Worm (Caenorhabditis elegans) whole organism, late embryonic: ENCODE measurements around the gene srv-13.

Experiments used
- C38D4.7 ChIP-seq: fragments of 200-800 bp; sonication (Bioruptor generic); optimal IDR thresholded peaks from 2 replicates; lab custom pipeline; 2018; ENCODE audit warnings: mild to moderate bottlenecking, missing genetic modification characterization, moderate library complexity, missing compliant biosample characterization
- F13H6.1 ChIP-seq: sonication (generic microtip); optimal IDR thresholded peaks from 2 replicates; lab custom pipeline; 2016; ENCODE audit warnings: missing genetic modification characterization, missing compliant biosample characterization
- T23F11.4 ChIP-seq: fragments of 200-800 bp; sonication (Bioruptor generic); optimal IDR thresholded peaks from 2 replicates; lab custom pipeline; 2018; ENCODE audit warnings: mild to moderate bottlenecking, missing genetic modification characterization, missing compliant biosample characterization
- ceh-14 ChIP-seq: sonication (generic microtip); optimal IDR thresholded peaks from 2 replicates; lab custom pipeline; 2016; ENCODE audit warnings: missing genotype, missing genetic modification characterization, missing compliant biosample characterization
- ceh-19 ChIP-seq: fragments of 200-800 bp; sonication (Bioruptor generic); optimal IDR thresholded peaks from 2 replicates; lab custom pipeline; 2018; ENCODE audit warnings: mild to moderate bottlenecking, missing genetic modification characterization, missing compliant biosample characterization
- ceh-2 ChIP-seq: sonication (generic microtip); optimal IDR thresholded peaks from 2 replicates; lab custom pipeline; 2016; ENCODE audit warnings: missing genotype, missing genetic modification characterization, missing compliant biosample characterization
- ceh-31 ChIP-seq: sonication (generic microtip); optimal IDR thresholded peaks from 2 replicates; lab custom pipeline; 2016; ENCODE audit warnings: missing genetic modification characterization, missing compliant biosample characterization
- ceh-34 ChIP-seq: sonication (generic microtip); optimal IDR thresholded peaks from 2 replicates; lab custom pipeline; 2016; ENCODE audit warnings: mild to moderate bottlenecking, missing genetic modification characterization, missing compliant biosample characterization
- ceh-45 ChIP-seq: fragments of 200-800 bp; sonication (Bioruptor generic); IDR thresholded peaks from 2 replicates; pipeline ENCODE4 v1.3.6; 2022; ENCODE audit warnings: missing genetic modification reagents, missing genetic modification characterization, missing compliant biosample characterization
- dmd-4 ChIP-seq: sonication (generic microtip); optimal IDR thresholded peaks from 2 replicates; lab custom pipeline; 2016; ENCODE audit warnings: borderline replicate concordance, missing genetic modification characterization, missing compliant biosample characterization
- elt-4 ChIP-seq: sonication (generic microtip); optimal IDR thresholded peaks from 2 replicates; lab custom pipeline; 2016; ENCODE audit warnings: missing genetic modification characterization, missing compliant biosample characterization
- eyg-1 ChIP-seq: sonication (generic microtip); optimal IDR thresholded peaks from 2 replicates; lab custom pipeline; 2016; ENCODE audit warnings: missing genotype, missing genetic modification characterization, missing compliant biosample characterization
- fkh-10 ChIP-seq: fragments of 150-350 bp; optimal IDR thresholded peaks from 2 replicates; lab custom pipeline; 2014; ENCODE audit warnings: missing biosample characterization, missing genetic modification reagents, missing genetic modification characterization
- hlh-13 ChIP-seq: fragments of 200-800 bp; sonication (Bioruptor generic); optimal IDR thresholded peaks from 2 replicates; lab custom pipeline; 2018; ENCODE audit warnings: mild to moderate bottlenecking, missing genetic modification characterization, missing compliant biosample characterization
- hlh-30 ChIP-seq: sonication (generic microtip); optimal IDR thresholded peaks from 2 replicates; lab custom pipeline; 2017; ENCODE audit warnings: antibody characterized with exemption, missing genetic modification characterization, missing compliant biosample characterization; ENCODE audit not compliant: insufficient read depth
- lim-6 ChIP-seq: sonication (generic microtip); optimal IDR thresholded peaks from 2 replicates; lab custom pipeline; 2016; ENCODE audit warnings: missing genetic modification characterization, missing compliant biosample characterization
- mec-3 ChIP-seq: sonication (generic microtip); optimal IDR thresholded peaks from 2 replicates; lab custom pipeline; 2016; ENCODE audit warnings: borderline replicate concordance, missing genetic modification characterization, missing compliant biosample characterization
- nfya-1 ChIP-seq: sonication (generic microtip); optimal IDR thresholded peaks from 2 replicates; lab custom pipeline; 2017; ENCODE audit warnings: missing genetic modification characterization, mild to moderate bottlenecking, missing compliant biosample characterization, antibody characterized with exemption, moderate library complexity
- nhr-232 ChIP-seq: sonication (generic microtip); optimal IDR thresholded peaks from 2 replicates; lab custom pipeline; 2016; ENCODE audit warnings: missing genetic modification characterization, missing compliant biosample characterization
- odd-2 ChIP-seq: sonication (generic microtip); optimal IDR thresholded peaks from 2 replicates; lab custom pipeline; 2017; ENCODE audit warnings: antibody characterized with exemption, mild to moderate bottlenecking, missing genetic modification characterization, missing compliant biosample characterization
- pat-9 ChIP-seq: fragments of 200-800 bp; sonication (Bioruptor generic); optimal IDR thresholded peaks from 2 replicates; lab custom pipeline; 2018; ENCODE audit warnings: mild to moderate bottlenecking, missing genetic modification characterization, moderate library complexity, missing compliant biosample characterization
- pros-1 ChIP-seq: fragments of 150-350 bp; optimal IDR thresholded peaks from 2 replicates; lab custom pipeline; 2014; ENCODE audit warnings: missing biosample characterization, missing genetic modification reagents, missing genetic modification characterization
- sox-2 ChIP-seq: fragments of 200-800 bp; sonication (Bioruptor generic); IDR thresholded peaks from 2 replicates; pipeline ENCODE4 v1.3.6; 2022; ENCODE audit warnings: missing genetic modification reagents, missing genetic modification characterization, missing compliant biosample characterization
- tbx-2 ChIP-seq: sonication (generic microtip); optimal IDR thresholded peaks from 2 replicates; lab custom pipeline; 2016; ENCODE audit warnings: missing genetic modification characterization, missing compliant biosample characterization
- tbx-7 ChIP-seq: sonication (generic microtip); optimal IDR thresholded peaks from 2 replicates; lab custom pipeline; 2016; ENCODE audit warnings: missing genotype, missing genetic modification characterization, missing compliant biosample characterization
- ttx-3 ChIP-seq: sonication (generic microtip); optimal IDR thresholded peaks from 2 replicates; lab custom pipeline; 2016; ENCODE audit warnings: missing genetic modification reagents, missing genetic modification characterization, missing compliant biosample characterization
- unc-3 ChIP-seq, 2 experiments: fragments of 200-800 bp in 1 of 2; sonication (Bioruptor generic) in 1 of 2; sonication (generic microtip) in 1 of 2; conservative IDR thresholded peaks in 1 of 2; optimal IDR thresholded peaks in 1 of 2; 2 replicates each; pipeline versions ENCODE4 v1.3.6 to Lab custom; 2016 to 2022; ENCODE audit warnings: missing compliant biosample characterization in 2 of 2, missing genetic modification characterization in 2 of 2, missing genetic modification reagents in 1 of 2
- unc-42 ChIP-seq: sonication (generic microtip); optimal IDR thresholded peaks from 2 replicates; lab custom pipeline; 2016; ENCODE audit warnings: missing genotype, missing genetic modification characterization, missing compliant biosample characterization
- unc-55 ChIP-seq: sonication (generic microtip); optimal IDR thresholded peaks from 2 replicates; lab custom pipeline; 2017; ENCODE audit warnings: missing biosample characterization, missing genetic modification reagents, missing genetic modification characterization
- zip-5 ChIP-seq: sonication (generic microtip); optimal IDR thresholded peaks from 2 replicates; lab custom pipeline; 2016; ENCODE audit warnings: missing genetic modification characterization, missing compliant biosample characterization
- ztf-16 ChIP-seq: sonication (generic microtip); optimal IDR thresholded peaks from 2 replicates; lab custom pipeline; 2017; ENCODE audit warnings: missing genetic modification characterization, missing compliant biosample characterization

Gene srv-13

ce11 chrIV:6415149-6415548, 10.2 kb downstream of the srv-13 start, which contains the start of gene exos-2:
exos-2 (plus strand) TSS chrIV:6415478.
- TF ChIP-seq ceh-2 (tag; lab: Kevin White, UChicago): no peak
- TF ChIP-seq C38D4.7 (GFP tag; lab: Kevin White, UChicago): no peak
- peak; percentile 3 for TF ChIP-seq unc-55
- TF ChIP-seq unc-42: peak; percentile 55
- TF ChIP-seq ceh-31: peak; percentile 30
- no peak for TF ChIP-seq F13H6.1 (tag; lab: Kevin White, UChicago)
- no peak for TF ChIP-seq hlh-13 (GFP tag; lab: Kevin White, UChicago)
- no peak for TF ChIP-seq mec-3 (tag; lab: Kevin White, UChicago)
- TF ChIP-seq nfya-1 (tag; lab: Kevin White, UChicago): peak; percentile 26
- no peak for TF ChIP-seq lim-6 (tag; lab: Kevin White, UChicago)
- no peak for TF ChIP-seq T23F11.4
- peak; percentile 15 for TF ChIP-seq tbx-2 (tag; lab: Kevin White, UChicago)
- TF ChIP-seq ztf-16 (tag; lab: Kevin White, UChicago): no peak

- no peak for TF ChIP-seq elt-4
Measured at ce11 chrIV:6416553-6416952, 11.6 kb downstream of the srv-13 start, which contains the start of gene Y73B6BL.22. Y73B6BL.22 (minus strand) TSS chrIV:6416653.

- TF ChIP-seq unc-3 (GFP tag; conservative IDR thresholded peaks at IDR 0.05; lab: Robert Waterston, UW): no peak
- no peak for TF ChIP-seq unc-3 (tag; optimal IDR thresholded peaks at IDR 0.05; lab: Kevin White, UChicago)
- TF ChIP-seq hlh-30 (tag; lab: Kevin White, UChicago): no peak
- no peak for TF ChIP-seq dmd-4
- TF ChIP-seq pat-9 (tag; lab: Kevin White, UChicago): no peak
- no peak for TF ChIP-seq tbx-2 (tag; lab: Kevin White, UChicago)
- TF ChIP-seq eyg-1 (tag; lab: Kevin White, UChicago): no peak
Measured at ce11 chrIV:6417612-6418011, 12.6 kb downstream of the srv-13 start.

ce11 chrIV:6419031-6419582, 14.1 kb downstream of the srv-13 start, which contains the start of the genes Y73B6BL.23 and htp-2:
Y73B6BL.23 (minus strand) TSS chrIV:6419081.
htp-2 (plus strand) TSS chrIV:6419522.
- no peak for TF ChIP-seq dmd-4
- TF ChIP-seq ttx-3 (tag; lab: Kevin White, UChicago): no peak
- no peak for TF ChIP-seq ceh-2 (tag; lab: Kevin White, UChicago)
- TF ChIP-seq ceh-45: no peak
- no peak for TF ChIP-seq tbx-2 (tag; lab: Kevin White, UChicago)
- no peak for TF ChIP-seq ceh-34
- TF ChIP-seq T23F11.4: no peak
- TF ChIP-seq, all 69 proteins: peak for 0

- TF ChIP-seq nhr-232 (tag; lab: Kevin White, UChicago) (no peak), tbx-7 (tag; lab: Kevin White, UChicago) (no peak), sox-2 (no peak), zip-5 (tag; lab: Kevin White, UChicago) (no peak), ceh-14 (tag; lab: Kevin White, UChicago) (no peak), ceh-19 (no peak), elt-4 (no peak), odd-2 (tag; lab: Kevin White, UChicago) (no peak), T23F11.4 (no peak), nfya-1 (tag; lab: Kevin White, UChicago) (no peak), fkh-10 (GFP tag; lab: Kevin White, UChicago) (no peak), mec-3 (tag; lab: Kevin White, UChicago) (no peak), pros-1 (tag; lab: Kevin White, UChicago) (no peak), ceh-45 (no peak)
Measured at ce11 chrIV:6421183-6421635, 16.2 kb downstream of the srv-13 start, which contains the start of gene puf-11. puf-11 (plus strand) TSS chrIV:6421585.
